Fruit fly (Drosophila melanogaster) whole organism, embryonic: Measurements from ENCODE around the gene CG42699.

Source experiments
- Abd-B ChIP-seq: fragments of 200-800 bp; sonication (Bioruptor generic); optimal IDR thresholded peaks from 2 replicates; lab custom pipeline; 2018; ENCODE audit warnings: missing biosample characterization, mild to moderate bottlenecking, missing genetic modification characterization, moderate library complexity
- Awh ChIP-seq: fragments of 200-800 bp; sonication (Bioruptor generic); IDR thresholded peaks from 2 replicates; pipeline ENCODE4, ENCODE4 v1.3.6; 2022; ENCODE audit warnings: missing biosample characterization, missing genetic modification characterization
- Bgb ChIP-seq: fragments of 200-800 bp; sonication (Bioruptor generic); IDR thresholded peaks from 2 replicates; pipeline ENCODE4 v1.3.6; 2022; ENCODE audit warnings: missing biosample characterization, missing genetic modification characterization; ENCODE audit not compliant: partially characterized antibody
- BtbVII ChIP-seq: fragments of 200-800 bp; sonication (Bioruptor generic); optimal IDR thresholded peaks from 3 replicates; lab custom pipeline; 2017; ENCODE audit warnings: missing biosample characterization, mild to moderate bottlenecking, missing genetic modification characterization
- CG10274 ChIP-seq: fragments of 200-800 bp; sonication (Bioruptor generic); optimal IDR thresholded peaks from 3 replicates; lab custom pipeline; 2017; ENCODE audit warnings: missing biosample characterization, mild to moderate bottlenecking, missing genetic modification characterization
- CG10959 ChIP-seq: fragments of 200-800 bp; sonication (Bioruptor generic); IDR thresholded peaks from 2 replicates; pipeline ENCODE4 v1.3.6; 2022; ENCODE audit warnings: missing biosample characterization, missing genetic modification characterization
- CG11695 ChIP-seq: fragments of 200-800 bp; sonication (Bioruptor generic); IDR thresholded peaks from 3 replicates; pipeline ENCODE4 v1.3.6; 2022; ENCODE audit warnings: missing biosample characterization, missing genetic modification characterization
- CG14441 ChIP-seq: fragments of 200-800 bp; sonication (Bioruptor generic); IDR thresholded peaks from 2 replicates; pipeline ENCODE4 v1.3.6; 2022; ENCODE audit warnings: missing biosample characterization, missing genetic modification characterization
- CG17912 ChIP-seq: fragments of 200-800 bp; sonication (Bioruptor generic); optimal IDR thresholded peaks from 2 replicates; lab custom pipeline; 2018; ENCODE audit warnings: missing biosample characterization, mild to moderate bottlenecking, missing genetic modification characterization
- CG32767 ChIP-seq: fragments of 200-800 bp; sonication (Bioruptor generic); IDR thresholded peaks from 2 replicates; pipeline ENCODE4 v1.3.6; 2022; ENCODE audit warnings: missing biosample characterization, missing genetic modification characterization
- CG32772 ChIP-seq: fragments of 200-800 bp; sonication (Bioruptor generic); IDR thresholded peaks from 2 replicates; pipeline ENCODE4 v1.3.6; 2022; ENCODE audit warnings: missing biosample characterization, missing genetic modification characterization
- CG34376 ChIP-seq: fragments of 200-800 bp; sonication (Bioruptor generic); optimal IDR thresholded peaks from 2 replicates; lab custom pipeline; 2018; ENCODE audit warnings: missing biosample characterization, mild to moderate bottlenecking, missing genetic modification characterization
- CG5245 ChIP-seq: fragments of 200-800 bp; sonication (Bioruptor generic); optimal IDR thresholded peaks from 3 replicates; lab custom pipeline; 2016; ENCODE audit warnings: missing biosample characterization, missing genetic modification characterization
- CG6654 ChIP-seq: fragments of 200-800 bp; sonication (Bioruptor generic); optimal IDR thresholded peaks from 2 replicates; lab custom pipeline; 2017; ENCODE audit warnings: missing biosample characterization, mild to moderate bottlenecking, missing genetic modification characterization
- CG6683 ChIP-seq: fragments of 200-800 bp; sonication (Bioruptor generic); optimal IDR thresholded peaks from 2 replicates; lab custom pipeline; 2017; ENCODE audit warnings: missing biosample characterization, mild to moderate bottlenecking, missing genetic modification characterization, missing genetic modification reagents
- CG6813 ChIP-seq: fragments of 200-800 bp; sonication (Bioruptor generic); optimal IDR thresholded peaks from 2 replicates; lab custom pipeline; 2017; ENCODE audit warnings: missing biosample characterization, missing genetic modification characterization, mild to moderate bottlenecking, moderate library complexity, missing genetic modification reagents
- CG9437 ChIP-seq: fragments of 200-800 bp; sonication (Bioruptor generic); optimal IDR thresholded peaks from 2 replicates; lab custom pipeline; 2018; ENCODE audit warnings: missing biosample characterization, mild to moderate bottlenecking, missing genetic modification characterization
- CkIIα-i1 ChIP-seq: fragments of 200-800 bp; sonication (Bioruptor generic); IDR thresholded peaks from 2 replicates; pipeline ENCODE4 v1.3.6; 2022; ENCODE audit warnings: missing biosample characterization, missing genetic modification characterization
- Dp ChIP-seq: fragments of 200-800 bp; sonication (Bioruptor generic); optimal IDR thresholded peaks from 2 replicates; lab custom pipeline; 2018; ENCODE audit warnings: missing biosample characterization, mild to moderate bottlenecking, missing genetic modification characterization, moderate library complexity
- HLH4C ChIP-seq: fragments of 200-800 bp; sonication (Bioruptor generic); IDR thresholded peaks from 3 replicates; pipeline ENCODE4 v1.3.6; 2022; ENCODE audit warnings: missing biosample characterization, missing genetic modification characterization; ENCODE audit not compliant: partially characterized antibody
- Hr78 ChIP-seq, 2 experiments: fragments of 200-800 bp in 1 of 2; fragments of >200 bp in 1 of 2; sonication (Bioruptor generic) in 1 of 2; optimal IDR thresholded peaks; 2 replicates each; lab custom pipeline; 2017 to 2019; ENCODE audit warnings: missing biosample characterization in 2 of 2, missing genetic modification characterization in 2 of 2, mild to moderate bottlenecking in 1 of 2, moderate library complexity in 1 of 2
- Mad ChIP-seq: fragments of 200-800 bp; sonication (Bioruptor generic); optimal IDR thresholded peaks from 2 replicates; lab custom pipeline; 2016; ENCODE audit warnings: missing biosample characterization, missing genetic modification characterization
- Myb ChIP-seq: fragments of 200-800 bp; sonication (Bioruptor generic); optimal IDR thresholded peaks from 2 replicates; lab custom pipeline; 2016; ENCODE audit warnings: missing biosample characterization, missing genetic modification characterization
- NC2β ChIP-seq: fragments of 200-800 bp; sonication (Bioruptor generic); optimal IDR thresholded peaks from 2 replicates; lab custom pipeline; 2016; ENCODE audit warnings: missing biosample characterization, missing genetic modification characterization
- Nf-YB ChIP-seq: fragments of 200-800 bp; sonication (Bioruptor generic); optimal IDR thresholded peaks from 3 replicates; lab custom pipeline; 2019; ENCODE audit warnings: missing biosample characterization, mild to moderate bottlenecking, missing genetic modification characterization, moderate library complexity
- Oli ChIP-seq: fragments of 200-800 bp; sonication (Bioruptor generic); optimal IDR thresholded peaks from 2 replicates; lab custom pipeline; 2018; ENCODE audit warnings: missing biosample characterization, mild to moderate bottlenecking, missing genetic modification characterization, moderate library complexity
- ara ChIP-seq: fragments of 200-800 bp; sonication (Bioruptor generic); IDR thresholded peaks from 2 replicates; pipeline ENCODE4 v1.3.6; 2022; ENCODE audit warnings: missing biosample characterization, missing genetic modification characterization
- btn ChIP-seq: fragments of 200-800 bp; sonication (Bioruptor generic); optimal IDR thresholded peaks from 2 replicates; lab custom pipeline; 2016; ENCODE audit warnings: missing biosample characterization, missing genetic modification characterization
- corto ChIP-seq: fragments of 200-800 bp; sonication (Bioruptor generic); optimal IDR thresholded peaks from 2 replicates; lab custom pipeline; 2016; ENCODE audit warnings: missing biosample characterization, mild to moderate bottlenecking, missing genetic modification characterization, moderate library complexity
- croc ChIP-seq: fragments of 200-800 bp; sonication (Bioruptor generic); conservative IDR thresholded peaks from 3 replicates; pipeline ENCODE4 v1.3.6; 2022; ENCODE audit warnings: missing biosample characterization, missing genetic modification characterization
- disco-r ChIP-seq: fragments of 200-800 bp; sonication (Bioruptor generic); optimal IDR thresholded peaks from 2 replicates; lab custom pipeline; 2016; ENCODE audit warnings: missing biosample characterization, missing genetic modification characterization
- fd102C ChIP-seq: fragments of 200-800 bp; sonication (Bioruptor generic); optimal IDR thresholded peaks from 2 replicates; lab custom pipeline; 2018; ENCODE audit warnings: missing biosample characterization, mild to moderate bottlenecking, missing genetic modification characterization, moderate library complexity
- fd96Cb ChIP-seq: fragments of 200-800 bp; sonication (Bioruptor generic); optimal IDR thresholded peaks from 2 replicates; lab custom pipeline; 2018; ENCODE audit warnings: missing biosample characterization, mild to moderate bottlenecking, missing genetic modification characterization, moderate library complexity
- gfzf ChIP-seq: fragments of 200-800 bp; sonication (Bioruptor generic); optimal IDR thresholded peaks from 2 replicates; lab custom pipeline; 2016; ENCODE audit warnings: missing biosample characterization, mild to moderate bottlenecking, missing genetic modification characterization, moderate library complexity
- her ChIP-seq: fragments of 200-800 bp; sonication (Bioruptor generic); optimal IDR thresholded peaks from 2 replicates; lab custom pipeline; 2016; ENCODE audit warnings: missing biosample characterization, missing genetic modification characterization
- kni ChIP-seq: fragments of 200-800 bp; sonication (Bioruptor generic); optimal IDR thresholded peaks from 3 replicates; lab custom pipeline; 2017; ENCODE audit warnings: mild to moderate bottlenecking, missing biosample characterization, missing genetic modification reagents, missing genetic modification characterization
- maf-S ChIP-seq: fragments of 200-800 bp; sonication (Bioruptor generic); optimal IDR thresholded peaks from 2 replicates; lab custom pipeline; 2016; ENCODE audit warnings: missing biosample characterization, missing genetic modification characterization
- mam ChIP-seq: fragments of 200-800 bp; sonication (Bioruptor generic); optimal IDR thresholded peaks from 3 replicates; lab custom pipeline; 2016; ENCODE audit warnings: missing biosample characterization, missing genetic modification characterization
- prd ChIP-seq, 3 experiments: fragments of >200 bp in 2 of 3; fragments of 200-800 bp in 1 of 3; sonication (Bioruptor generic) in 1 of 3; optimal IDR thresholded peaks in 2 of 3; IDR thresholded peaks in 1 of 3; 2 replicates in 2 of 3; 3 replicates in 1 of 3; pipeline versions ENCODE4 v1.3.6 to Lab custom; 2017 to 2022; ENCODE audit warnings: missing biosample characterization in 1 of 3, missing genetic modification characterization in 1 of 3
- ranshi ChIP-seq: fragments of 200-800 bp; sonication (Bioruptor generic); IDR thresholded peaks from 2 replicates; pipeline ENCODE4 v1.3.6; 2022; ENCODE audit warnings: missing biosample characterization, missing genetic modification characterization
- ro ChIP-seq: fragments of 200-800 bp; sonication (Bioruptor generic); IDR thresholded peaks from 2 replicates; pipeline ENCODE4 v1.3.6; 2022; ENCODE audit warnings: missing biosample characterization, missing genetic modification characterization
- seq ChIP-seq: fragments of 200-800 bp; sonication (Bioruptor generic); IDR thresholded peaks from 2 replicates; pipeline ENCODE4 v1.3.6; 2022; ENCODE audit warnings: missing biosample characterization, missing genetic modification characterization
- trem ChIP-seq: fragments of 200-800 bp; optimal IDR thresholded peaks from 3 replicates; lab custom pipeline; 2019; ENCODE audit warnings: missing biosample characterization, mild to moderate bottlenecking, missing genetic modification characterization, moderate library complexity

The CG42699 gene

DNA sequence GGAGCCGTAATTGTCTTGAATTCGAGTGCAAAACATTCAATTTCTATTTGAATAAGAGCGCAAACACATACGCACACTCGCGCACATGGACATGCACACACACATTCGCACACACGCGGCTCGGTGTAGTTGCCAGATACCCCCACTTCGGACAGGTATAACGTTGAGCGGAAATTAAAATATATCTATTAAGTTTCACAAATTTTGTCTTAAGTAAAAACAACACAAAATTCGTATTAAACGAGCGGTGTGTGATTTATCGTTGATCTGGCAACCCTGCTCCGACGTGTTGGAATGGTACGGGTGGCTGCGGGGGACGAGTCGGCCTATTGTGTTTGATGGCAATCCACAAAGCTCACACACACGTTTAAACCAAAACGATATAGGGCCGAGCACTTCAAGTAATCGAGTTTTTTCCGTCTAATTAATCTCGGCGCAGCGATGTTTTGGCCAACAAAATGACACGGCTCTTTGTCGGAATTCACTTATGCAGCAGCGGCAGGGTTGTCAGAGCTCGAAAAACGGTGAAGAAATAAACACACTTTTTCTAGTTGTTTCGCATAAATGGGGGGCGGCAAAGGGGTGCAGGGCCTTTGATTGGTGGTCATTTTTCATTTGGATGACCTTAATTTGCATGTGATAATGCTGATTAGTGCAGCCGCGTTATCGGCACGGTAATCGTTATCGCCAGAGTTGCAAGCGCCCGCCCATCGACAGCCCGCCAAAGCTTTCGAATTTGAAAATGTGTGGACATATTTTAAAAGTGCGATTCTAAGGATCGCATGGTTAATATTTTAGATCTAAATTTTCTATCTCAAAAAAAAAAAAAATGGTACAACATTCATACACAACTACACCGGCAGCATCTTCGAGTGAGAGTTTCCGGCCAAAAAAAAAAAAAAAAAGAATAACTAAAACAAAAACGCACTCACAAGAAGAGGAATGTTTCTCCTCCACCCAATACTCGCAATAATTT is 18.2 kb upstream of the CG42699 start (continued):
- TF ChIP-seq CG5245 (GFP tag; lab: Kevin White, UChicago) (peak; percentile 20), HLH4C (GFP tag; lab: Robert Waterston, UW) (peak; percentile 60), Nf-YB (GFP tag; lab: Kevin White, UChicago) (peak; percentile 34), fd96Cb (tag; lab: Kevin White, UChicago) (peak; percentile 40), Bgb (GFP tag; lab: Robert Waterston, UW) (peak; percentile 25; the same call in 1 of the 2 replicates), CkIIα-i1 (GFP tag; lab: Robert Waterston, UW) (no peak), croc (GFP tag; lab: Robert Waterston, UW) (peak; percentile 51; the same call in 2 of the 3 replicates), ro (peak; percentile 52; the same call in 1 of the 2 replicates), gfzf (GFP tag; lab: Kevin White, UChicago) (no peak), Awh (GFP tag; lab: Robert Waterston, UW) (no peak; the same call in 1 of the 2 replicates), NC2β (GFP tag; lab: Kevin White, UChicago) (peak; percentile 43), CG17912 (GFP tag; lab: Kevin White, UChicago) (peak; percentile 26), kni (GFP tag; lab: Kevin White, UChicago) (peak; percentile 55), Myb (GFP tag; lab: Kevin White, UChicago) (peak; percentile 44), ara (GFP tag; lab: Robert Waterston, UW) (peak; percentile 79)

DNA sequence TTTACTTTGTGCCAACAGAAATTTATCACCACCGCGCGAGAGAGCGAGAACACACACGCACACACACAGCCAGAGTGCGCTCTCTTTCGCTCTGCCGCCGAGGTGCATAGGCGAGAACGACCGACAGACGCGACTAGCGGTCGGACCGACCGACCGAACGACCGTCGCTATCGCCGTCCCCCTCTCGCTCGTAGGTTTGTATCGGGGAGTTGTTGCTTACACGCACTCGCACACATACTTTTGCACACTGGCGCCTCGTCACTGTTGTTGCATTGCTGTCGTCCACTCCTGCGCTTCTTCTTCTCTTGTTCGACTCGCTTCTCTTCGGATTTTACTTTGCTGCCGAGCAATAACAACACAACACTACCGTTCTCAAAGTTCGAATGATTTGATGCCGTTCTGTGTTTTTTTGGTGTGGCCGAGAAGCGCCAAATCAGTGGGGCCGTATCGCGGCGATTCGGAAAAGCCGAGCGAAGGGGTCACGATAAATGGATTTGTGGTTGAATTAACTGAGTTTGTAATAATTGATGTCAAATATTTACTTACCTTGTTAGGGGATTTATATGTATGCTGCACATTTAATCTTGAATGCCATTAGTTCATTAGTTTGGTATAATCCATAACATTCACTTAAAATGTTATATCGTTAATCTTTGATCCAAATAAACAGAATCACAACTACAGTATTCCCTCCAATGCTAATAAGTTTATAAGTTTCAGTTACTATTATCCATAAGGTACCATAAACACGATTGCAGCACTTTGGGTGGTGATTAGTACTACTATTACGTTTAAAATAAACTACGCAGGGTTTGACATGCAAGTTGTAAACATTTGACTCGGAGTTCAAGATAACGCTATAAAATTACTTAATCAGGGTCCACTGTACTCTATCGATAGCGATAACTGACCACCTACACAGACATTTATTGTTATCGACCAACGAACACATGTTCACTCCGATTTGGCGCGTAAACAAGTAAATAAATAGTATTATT is 17.2 kb upstream of the CG42699 start, which contains the start of the genes IntS6 and Rtel1:
Gene IntS6, minus strand, starts transcription at position 391 of the 998 bp plus-strand sequence.
Gene Rtel1, plus strand, starts transcription at position 884 of the 998 bp plus-strand sequence.
- TF ChIP-seq Abd-B (GFP tag; lab: Kevin White, UChicago) (peak; percentile 91), her (peak; percentile 90), corto (GFP tag; lab: Kevin White, UChicago) (peak; percentile 41), prd (optimal IDR thresholded peaks at IDR 0.05; lab: Kevin White, UChicago) (no peak), prd (GFP tag; IDR thresholded peaks at IDR 0.05; lab: Robert Waterston, UW) (peak; percentile 92), Hr78 (GFP tag; optimal IDR thresholded peaks at IDR 0.05; lab: Kevin White, UChicago) (peak in 1 of 2 experiments; percentile 59), Dp (GFP tag; lab: Kevin White, UChicago) (no peak), seq (peak; percentile 92), CG32767 (peak; percentile 75), btn (GFP tag; lab: Kevin White, UChicago) (peak; percentile 76), CG6654 (GFP tag; lab: Kevin White, UChicago) (peak; percentile 71), Mad (GFP tag; lab: Kevin White, UChicago) (peak; percentile 80), CG6813 (GFP tag; lab: Kevin White, UChicago) (peak; percentile 72), CG34376 (GFP tag; lab: Kevin White, UChicago) (peak; percentile 98), BtbVII (GFP tag; lab: Kevin White, UChicago) (peak; percentile 77), maf-S (GFP tag; lab: Kevin White, UChicago) (peak; percentile 89), CG6683 (peak; percentile 23), CG32772 (GFP tag; lab: Robert Waterston, UW) (peak; percentile 85), disco-r (GFP tag; lab: Kevin White, UChicago) (peak; percentile 89), fd102C (GFP tag; lab: Kevin White, UChicago) (peak; percentile 4), CG9437 (GFP tag; lab: Kevin White, UChicago) (peak; percentile 81), CG10959 (peak; percentile 61), CG14441 (GFP tag; lab: Robert Waterston, UW) (peak; percentile 89), CG11695 (peak; percentile 90), trem (peak; percentile 62), CG10274 (GFP tag; lab: Kevin White, UChicago) (peak; percentile 70), Oli (peak; percentile 89), mam (peak; percentile 96), ranshi (GFP tag; lab: Robert Waterston, UW) (peak; percentile 90)
